Fruit fly (Drosophila melanogaster): Measurements from ENCODE around the gene CheA84a.

dm6 chr3R:8208378-8209021 lies 3.9 kb upstream of the CheA84a start:
- TF ChIP-seq ERR (GFP tag; optimal IDR thresholded peaks at IDR 0.05): no peak
- no peak for TF ChIP-seq CG4282 (GFP tag; optimal IDR thresholded peaks at IDR 0.05)
